Worm (Caenorhabditis elegans) whole organism, L2 larva: ENCODE results near the gene Y46G5A.7.
A peak's percentile ranks its signal among the peaks of the same experiment; 100 is the strongest.

Experiments used
- C34F6.9 ChIP-seq: fragments of 150-350 bp; optimal IDR thresholded peaks from 2 replicates; lab custom pipeline; 2014; ENCODE audit warnings: missing biosample characterization, missing genetic modification characterization
- F13H6.1 ChIP-seq: sonication (generic microtip); optimal IDR thresholded peaks from 2 replicates; lab custom pipeline; 2016; ENCODE audit warnings: missing genetic modification characterization, missing compliant biosample characterization
- R02D3.7 ChIP-seq: fragments of 150-350 bp; optimal IDR thresholded peaks from 2 replicates; lab custom pipeline; 2014; ENCODE audit warnings: missing biosample characterization, missing genetic modification characterization
- Y55F3AM.14 ChIP-seq: fragments of 200-800 bp; sonication (Bioruptor generic); optimal IDR thresholded peaks from 2 replicates; lab custom pipeline; 2018; ENCODE audit warnings: mild to moderate bottlenecking, missing genetic modification characterization, missing compliant biosample characterization
- ZK546.5 ChIP-seq: sonication (generic microtip); optimal IDR thresholded peaks from 2 replicates; lab custom pipeline; 2017; ENCODE audit warnings: missing biosample characterization, missing genetic modification characterization
- alr-1 ChIP-seq: fragments of 150-350 bp; optimal IDR thresholded peaks from 2 replicates; lab custom pipeline; 2014; ENCODE audit warnings: missing biosample characterization, missing genetic modification characterization
- aly-2 ChIP-seq: fragments of 150-350 bp; optimal IDR thresholded peaks from 2 replicates; lab custom pipeline; 2014; ENCODE audit warnings: missing biosample characterization, missing genetic modification characterization
- ama-1 ChIP-seq: fragments of 150-350 bp; optimal IDR thresholded peaks from 2 replicates; lab custom pipeline; 2018; ENCODE audit warnings: inconsistent platforms
- blmp-1 ChIP-seq: sonication (generic microtip); optimal IDR thresholded peaks from 2 replicates; lab custom pipeline; 2017; ENCODE audit warnings: missing genetic modification characterization, mild to moderate bottlenecking, missing compliant biosample characterization, antibody characterized with exemption, moderate library complexity; ENCODE audit not compliant: insufficient read depth
- ceh-16 ChIP-seq: fragments of 150-350 bp; optimal IDR thresholded peaks from 2 replicates; lab custom pipeline; 2014; ENCODE audit warnings: missing biosample characterization, missing genetic modification characterization
- ceh-82 ChIP-seq: fragments of 150-350 bp; optimal IDR thresholded peaks from 2 replicates; lab custom pipeline; 2014; ENCODE audit warnings: missing biosample characterization, missing genetic modification characterization
- crh-2 ChIP-seq: sonication (generic microtip); optimal IDR thresholded peaks from 2 replicates; lab custom pipeline; 2017; ENCODE audit warnings: missing biosample characterization, missing genetic modification characterization
- dmd-4 ChIP-seq: sonication (generic microtip); optimal IDR thresholded peaks from 2 replicates; lab custom pipeline; 2017; ENCODE audit warnings: missing biosample characterization, missing genetic modification characterization
- egl-27 ChIP-seq: sonication (generic microtip); optimal IDR thresholded peaks from 3 replicates; lab custom pipeline; 2017; ENCODE audit warnings: missing biosample characterization, missing genetic modification reagents, missing genetic modification characterization
- elt-1 ChIP-seq: fragments of 150-350 bp; optimal IDR thresholded peaks from 2 replicates; lab custom pipeline; 2014; ENCODE audit warnings: missing biosample characterization, missing genetic modification characterization
- elt-3 ChIP-seq: sonication (generic microtip); optimal IDR thresholded peaks from 2 replicates; lab custom pipeline; 2017; ENCODE audit warnings: missing biosample characterization, missing genetic modification characterization
- fos-1 ChIP-seq: fragments of 150-350 bp; optimal IDR thresholded peaks from 2 replicates; lab custom pipeline; 2014; ENCODE audit warnings: missing biosample characterization, missing genetic modification characterization
- gmeb-1 ChIP-seq: fragments of 150-350 bp; optimal IDR thresholded peaks from 2 replicates; lab custom pipeline; 2014; ENCODE audit warnings: missing biosample characterization, missing genetic modification characterization
- lin-11 ChIP-seq: fragments of 150-350 bp; sonication (generic microtip); optimal IDR thresholded peaks from 2 replicates; lab custom pipeline; 2014; ENCODE audit warnings: missing biosample characterization, missing genetic modification characterization, inconsistent platforms, mixed read lengths
- lin-13 ChIP-seq: fragments of 150-350 bp; optimal IDR thresholded peaks from 2 replicates; lab custom pipeline; 2014; ENCODE audit warnings: missing biosample characterization, missing genetic modification reagents, missing genetic modification characterization
- lin-39 ChIP-seq: fragments of 150-350 bp; optimal IDR thresholded peaks from 2 replicates; lab custom pipeline; 2014; ENCODE audit warnings: missing biosample characterization, missing genetic modification reagents, missing genetic modification characterization
- lsy-2 ChIP-seq, 2 experiments: fragments of 150-350 bp in 1 of 2; sonication (generic microtip) in 1 of 2; optimal IDR thresholded peaks; 2 replicates each; lab custom pipeline; 2014 to 2017; ENCODE audit warnings: missing biosample characterization in 2 of 2, missing genetic modification characterization in 2 of 2
- mab-5 ChIP-seq: fragments of 150-350 bp; optimal IDR thresholded peaks from 2 replicates; lab custom pipeline; 2014; ENCODE audit warnings: missing biosample characterization, missing genetic modification characterization
- mbf-1 ChIP-seq: sonication (generic microtip); optimal IDR thresholded peaks from 2 replicates; lab custom pipeline; 2017; ENCODE audit warnings: missing biosample characterization, missing genetic modification characterization
- mdl-1 ChIP-seq, 2 experiments: fragments of 150-350 bp in 1 of 2; sonication (generic microtip) in 1 of 2; optimal IDR thresholded peaks; 2 replicates each; lab custom pipeline; 2017; ENCODE audit warnings: missing biosample characterization in 2 of 2, missing genetic modification characterization in 2 of 2
- nhr-10 ChIP-seq: sonication (generic microtip); optimal IDR thresholded peaks from 2 replicates; lab custom pipeline; 2017; ENCODE audit warnings: missing biosample characterization, missing genetic modification characterization
- nhr-11 ChIP-seq: fragments of 150-350 bp; optimal IDR thresholded peaks from 2 replicates; lab custom pipeline; 2014; ENCODE audit warnings: missing biosample characterization, missing genetic modification characterization
- nhr-12 ChIP-seq: fragments of 150-350 bp; optimal IDR thresholded peaks from 2 replicates; lab custom pipeline; 2014; ENCODE audit warnings: missing biosample characterization, missing genetic modification characterization
- nhr-129 ChIP-seq: fragments of 150-350 bp; optimal IDR thresholded peaks from 2 replicates; lab custom pipeline; 2014; ENCODE audit warnings: missing biosample characterization, missing genetic modification characterization
- nhr-21 ChIP-seq: fragments of 150-350 bp; optimal IDR thresholded peaks from 2 replicates; lab custom pipeline; 2014; ENCODE audit warnings: missing biosample characterization, missing genetic modification characterization
- nhr-23 ChIP-seq: fragments of 150-350 bp; optimal IDR thresholded peaks from 2 replicates; lab custom pipeline; 2014; ENCODE audit warnings: missing biosample characterization, missing genetic modification reagents, missing genetic modification characterization
- nhr-237 ChIP-seq: fragments of 150-350 bp; optimal IDR thresholded peaks from 2 replicates; lab custom pipeline; 2014; ENCODE audit warnings: missing biosample characterization, missing genetic modification characterization
- nhr-25 ChIP-seq: fragments of 150-350 bp; sonication (generic microtip); optimal IDR thresholded peaks from 3 replicates; lab custom pipeline; 2014; ENCODE audit warnings: missing biosample characterization, missing genetic modification characterization
- nhr-6 ChIP-seq: fragments of 150-350 bp; optimal IDR thresholded peaks from 2 replicates; lab custom pipeline; 2014; ENCODE audit warnings: missing biosample characterization, missing genetic modification characterization
- nhr-77 ChIP-seq: fragments of 150-350 bp; optimal IDR thresholded peaks from 2 replicates; lab custom pipeline; 2014; ENCODE audit warnings: missing biosample characterization, missing genetic modification characterization
- peb-1 ChIP-seq: fragments of 150-350 bp; optimal IDR thresholded peaks from 2 replicates; lab custom pipeline; 2014; ENCODE audit warnings: missing biosample characterization, missing genetic modification characterization
- sem-4 ChIP-seq: fragments of 150-350 bp; optimal IDR thresholded peaks from 2 replicates; lab custom pipeline; 2014; ENCODE audit warnings: missing biosample characterization, missing genetic modification reagents, missing genetic modification characterization
- skn-1 ChIP-seq: sonication (generic microtip); optimal IDR thresholded peaks from 2 replicates; lab custom pipeline; 2017; ENCODE audit warnings: missing biosample characterization, missing genetic modification characterization
- sma-3 ChIP-seq: sonication (generic microtip); optimal IDR thresholded peaks from 2 replicates; lab custom pipeline; 2016; ENCODE audit warnings: missing genetic modification reagents, missing genetic modification characterization, missing compliant biosample characterization
- sma-9 ChIP-seq, 2 experiments: fragments of 150-350 bp in 1 of 2; sonication (generic microtip) in 1 of 2; optimal IDR thresholded peaks; 2 replicates each; lab custom pipeline; 2014 to 2016; ENCODE audit warnings: missing genetic modification characterization in 2 of 2, mild to moderate bottlenecking in 1 of 2, missing biosample characterization in 1 of 2, missing compliant biosample characterization in 1 of 2, missing genetic modification reagents in 1 of 2, moderate library complexity in 1 of 2
- snpc-4 ChIP-seq: fragments of 150-350 bp; optimal IDR thresholded peaks from 2 replicates; lab custom pipeline; 2014; ENCODE audit warnings: missing biosample characterization, missing genetic modification characterization
- unc-39 ChIP-seq: fragments of 150-350 bp; optimal IDR thresholded peaks from 2 replicates; lab custom pipeline; 2014; ENCODE audit warnings: missing biosample characterization, missing genetic modification characterization
- unc-55 ChIP-seq: fragments of 150-350 bp; sonication (generic microtip); optimal IDR thresholded peaks from 3 replicates; lab custom pipeline; 2014; ENCODE audit warnings: missing biosample characterization, missing genetic modification reagents, missing genetic modification characterization
- unc-62 ChIP-seq: fragments of 150-350 bp; optimal IDR thresholded peaks from 2 replicates; lab custom pipeline; 2014; ENCODE audit warnings: missing biosample characterization, missing genetic modification reagents, missing genetic modification characterization
- zag-1 ChIP-seq: fragments of 150-350 bp; optimal IDR thresholded peaks from 2 replicates; lab custom pipeline; 2014; ENCODE audit warnings: missing biosample characterization, missing genetic modification characterization
- ztf-1 ChIP-seq: fragments of 200-800 bp; sonication (Bioruptor generic); conservative IDR thresholded peaks from 2 replicates; pipeline ENCODE4 v1.3.6; 2022; ENCODE audit warnings: missing genetic modification characterization, missing compliant biosample characterization
- ztf-11 ChIP-seq: sonication (generic microtip); optimal IDR thresholded peaks from 2 replicates; lab custom pipeline; 2017; ENCODE audit warnings: missing biosample characterization, missing genetic modification characterization
- ztf-4 ChIP-seq: fragments of 150-350 bp; optimal IDR thresholded peaks from 2 replicates; lab custom pipeline; 2014; ENCODE audit warnings: missing biosample characterization, missing genetic modification characterization

Gene Y46G5A.7

ce11 chrII:12769947-12770346 lies 13.8 kb upstream of the Y46G5A.7 start:
- TF ChIP-seq elt-1 (tag; lab: Kevin White, UChicago) = no peak
- no peak for TF ChIP-seq ama-1 (lab: Kevin White, UChicago)

ce11 chrII:12768167-12768712 lies 12.1 kb upstream of the Y46G5A.7 start, which contains the start of the genes vps-2 and tiar-2:
TSS of gene vps-2 (minus strand) at chrII:12768217.
TSS of gene tiar-2 (plus strand) at chrII:12768686.
- TF ChIP-seq nhr-25 (tag; lab: Kevin White, UChicago) (peak; percentile 55), nhr-10 (tag; lab: Kevin White, UChicago) (no peak), lsy-2 (tag; optimal IDR thresholded peaks at IDR 0.05; lab: Kevin White, UChicago) (peak in 1 of 2 experiments; percentile 87), nhr-77 (tag; lab: Kevin White, UChicago) (no peak), ztf-11 (no peak), nhr-12 (no peak), ztf-4 (no peak), F13H6.1 (tag; lab: Kevin White, UChicago) (peak; percentile 18), nhr-237 (tag; lab: Kevin White, UChicago) (no peak), nhr-21 (tag; lab: Kevin White, UChicago) (peak; percentile 34), mdl-1 (tag; optimal IDR thresholded peaks at IDR 0.05; lab: Kevin White, UChicago) (no peak), Y55F3AM.14 (GFP tag; lab: Kevin White, UChicago) (no peak), sma-9 (GFP tag; optimal IDR thresholded peaks at IDR 0.05; lab: Kevin White, UChicago) (no peak), sma-9 (tag; optimal IDR thresholded peaks at IDR 0.05; lab: Kevin White, UChicago) (no peak), elt-3 (tag; lab: Kevin White, UChicago) (no peak), elt-1 (tag; lab: Kevin White, UChicago) (no peak), unc-55 (GFP tag; lab: Kevin White, UChicago) (peak; percentile 79), gmeb-1 (tag; lab: Kevin White, UChicago) (peak; percentile 74), mbf-1 (tag; lab: Kevin White, UChicago) (no peak), ZK546.5 (tag; lab: Kevin White, UChicago) (no peak), nhr-11 (tag; lab: Kevin White, UChicago) (no peak), unc-62 (GFP tag; lab: Kevin White, UChicago) (no peak), zag-1 (no peak), blmp-1 (tag; lab: Kevin White, UChicago) (no peak), fos-1 (tag; lab: Kevin White, UChicago) (peak; percentile 100), ceh-82 (tag; lab: Kevin White, UChicago) (no peak), skn-1 (tag; lab: Kevin White, UChicago) (peak; percentile 70), ztf-1 (GFP tag; lab: Robert Waterston, UW) (no peak), ceh-16 (tag; lab: Kevin White, UChicago) (no peak), nhr-23 (tag; lab: Kevin White, UChicago) (no peak), ama-1 (lab: Kevin White, UChicago) (no peak), sma-3 (peak; percentile 53), mab-5 (tag; lab: Kevin White, UChicago) (peak; percentile 36), lin-13 (GFP tag; lab: Kevin White, UChicago) (peak; percentile 69), lin-11 (tag; lab: Kevin White, UChicago) (no peak), C34F6.9 (tag; lab: Kevin White, UChicago) (peak; percentile 94), sem-4 (tag; lab: Kevin White, UChicago) (peak; percentile 20), egl-27 (no peak), dmd-4 (tag; lab: Kevin White, UChicago) (no peak), snpc-4 (tag; lab: Kevin White, UChicago) (peak; percentile 22), lin-39 (tag; lab: Kevin White, UChicago) (no peak), peb-1 (tag; lab: Kevin White, UChicago) (no peak), nhr-6 (tag; lab: Kevin White, UChicago) (peak; percentile 2), crh-2 (tag; lab: Kevin White, UChicago) (peak; percentile 63), nhr-129 (peak; percentile 20), R02D3.7 (tag; lab: Kevin White, UChicago) (no peak), unc-39 (tag; lab: Kevin White, UChicago) (no peak), aly-2 (no peak), alr-1 (tag; lab: Kevin White, UChicago) (no peak)
